Worm (Caenorhabditis elegans) whole organism, L4/young adult: ENCODE measurements around the gene sknr-1.

Source experiments
- W03F9.2 ChIP-seq: fragments of 150-350 bp; optimal IDR thresholded peaks from 2 replicates; lab custom pipeline; 2014; ENCODE audit warnings: missing biosample characterization, missing genetic modification characterization
- dao-5 ChIP-seq: sonication (generic microtip); optimal IDR thresholded peaks from 2 replicates; lab custom pipeline; 2016; ENCODE audit warnings: missing genotype, missing genetic modification characterization, moderate library complexity, missing compliant biosample characterization

DNA sequence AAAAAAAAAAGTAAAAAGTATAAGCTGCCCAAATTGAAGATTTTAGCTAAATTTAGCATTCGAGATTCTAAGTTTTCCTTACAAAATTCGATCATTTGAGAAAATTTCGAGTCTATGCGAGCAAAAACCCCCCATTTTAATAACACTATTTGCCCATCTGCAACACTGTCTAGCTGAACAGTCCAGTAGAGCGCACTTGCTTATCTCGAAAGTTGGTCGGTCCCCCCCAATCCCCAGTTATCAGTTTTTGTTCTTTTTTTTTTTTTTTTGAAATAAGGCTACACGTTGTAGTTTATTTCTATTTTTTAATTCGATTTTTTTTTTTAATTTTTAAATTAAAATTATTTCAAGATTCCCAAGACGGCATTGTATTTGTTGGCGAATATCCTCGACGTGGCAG lies 32.4 kb upstream of the sknr-1 start:
- peak; percentile 2 for TF ChIP-seq W03F9.2
- no peak for TF ChIP-seq dao-5
